Fruit fly (Drosophila melanogaster): ENCODE results near the gene CG2519.

CG2519 gene

DNA sequence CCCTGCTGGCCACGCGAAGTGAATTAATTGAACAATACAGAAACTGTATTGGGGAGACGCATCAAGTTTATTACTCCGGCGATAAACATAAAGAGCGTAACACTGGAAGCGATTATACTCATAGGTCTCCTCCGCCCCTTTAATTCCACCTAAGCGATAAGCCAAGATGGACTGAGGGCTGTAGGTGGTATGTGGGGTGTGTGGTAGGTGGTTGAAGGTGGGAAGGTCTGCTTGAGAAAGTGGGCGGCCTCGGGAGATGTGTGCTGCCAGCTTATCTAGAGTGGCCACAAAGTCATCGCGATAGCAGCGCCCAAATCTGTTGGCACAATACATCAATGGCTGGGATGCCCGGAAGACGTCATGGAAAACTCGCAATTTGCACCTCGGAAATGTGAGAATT, 50.0 kb downstream of the CG2519 start (continued):
- TF ChIP-seq CG10274 (GFP tag; optimal IDR thresholded peaks at IDR 0.05) (no peak), lbe (GFP tag; optimal IDR thresholded peaks at IDR 0.05) (no peak), Pdp1 (GFP tag; optimal IDR thresholded peaks at IDR 0.05) (peak in 1 of 2 experiments; percentile 9), CG10543 (GFP tag; optimal IDR thresholded peaks at IDR 0.05) (peak; percentile 5), GATAe (GFP tag; conservative IDR thresholded peaks at IDR 0.05) (peak; percentile 41; the same call in 1 of the 2 replicates), CG3065 (GFP tag; optimal IDR thresholded peaks at IDR 0.05) (no peak), pita (GFP tag; optimal IDR thresholded peaks at IDR 0.05) (no peak), Sry-β (GFP tag; optimal IDR thresholded peaks at IDR 0.05) (no peak)

Data from whole organism, embryonic.